Worm (Caenorhabditis elegans) whole organism, late embryonic: ENCODE data around the gene F44G4.3.

Experiments used
- ama-1 ChIP-seq: fragments of 150-350 bp; optimal IDR thresholded peaks from 2 replicates; lab custom pipeline; 2014
- fkh-10 ChIP-seq: fragments of 150-350 bp; optimal IDR thresholded peaks from 2 replicates; lab custom pipeline; 2014; ENCODE audit warnings: missing biosample characterization, missing genetic modification reagents, missing genetic modification characterization
- pha-4 ChIP-seq: fragments of 150-350 bp; optimal IDR thresholded peaks from 2 replicates; lab custom pipeline; 2018; ENCODE audit warnings: missing biosample characterization, missing genetic modification reagents, missing genetic modification characterization

DNA sequence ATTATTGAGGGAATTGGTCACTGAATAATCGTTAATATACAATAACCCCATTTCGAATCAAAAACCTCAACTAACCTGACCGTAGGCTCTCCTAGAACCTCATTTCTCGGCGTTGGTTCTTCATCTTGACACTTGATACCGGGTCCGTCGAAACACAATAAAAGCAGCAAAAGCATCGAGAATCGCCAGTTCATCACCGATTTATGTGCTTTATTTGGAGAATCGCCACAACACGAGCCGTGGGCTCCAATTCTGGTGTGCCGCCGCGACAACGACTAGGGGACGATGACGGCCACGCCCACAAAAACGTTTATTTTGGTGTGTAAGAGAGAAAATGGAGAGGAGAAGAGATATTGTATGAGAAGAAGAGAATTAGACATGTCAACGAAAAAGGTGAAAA lies 50.1 kb downstream of the F44G4.3 start, which contains the start of gene cutl-15:
- no peak for TF ChIP-seq pha-4 (tag; lab: Kevin White, UChicago)
- TF ChIP-seq ama-1: no peak
- TF ChIP-seq fkh-10 (GFP tag; lab: Kevin White, UChicago): no peak
